Fruit fly (Drosophila melanogaster) whole organism, embryonic: ENCODE measurements around the gene CG14102.

Experiments used
- Antp ChIP-seq: fragments of 200-800 bp; sonication (Bioruptor generic); optimal IDR thresholded peaks from 3 replicates; lab custom pipeline; 2016; ENCODE audit warnings: missing biosample characterization, missing genetic modification characterization
- Awh ChIP-seq: fragments of 200-800 bp; sonication (Bioruptor generic); IDR thresholded peaks from 2 replicates; pipeline ENCODE4, ENCODE4 v1.3.6; 2022; ENCODE audit warnings: missing biosample characterization, missing genetic modification characterization
- CG10431 ChIP-seq: fragments of 200-800 bp; sonication (Bioruptor generic); optimal IDR thresholded peaks from 3 replicates; lab custom pipeline; 2018; ENCODE audit warnings: missing biosample characterization, mild to moderate bottlenecking, missing genetic modification characterization
- CG10654 ChIP-seq: fragments of 200-800 bp; sonication (Bioruptor generic); optimal IDR thresholded peaks from 2 replicates; lab custom pipeline; 2016; ENCODE audit warnings: missing biosample characterization, missing genetic modification characterization
- CG11456 ChIP-seq: fragments of 200-800 bp; sonication (Bioruptor generic); IDR thresholded peaks from 3 replicates; pipeline ENCODE4 v1.3.6; 2022; ENCODE audit warnings: missing biosample characterization, missing genetic modification characterization
- CG11504 ChIP-seq: fragments of 200-800 bp; sonication (Bioruptor generic); optimal IDR thresholded peaks from 3 replicates; lab custom pipeline; 2019; ENCODE audit warnings: missing biosample characterization, mild to moderate bottlenecking, missing genetic modification characterization, moderate library complexity
- CG12071 ChIP-seq: fragments of 200-800 bp; sonication (Bioruptor generic); optimal IDR thresholded peaks from 3 replicates; lab custom pipeline; 2018; ENCODE audit warnings: missing biosample characterization, mild to moderate bottlenecking, missing genetic modification characterization
- CG14050 ChIP-seq: fragments of 200-800 bp; sonication (Bioruptor generic); IDR thresholded peaks from 3 replicates; pipeline ENCODE4 v1.3.6; 2022; ENCODE audit warnings: missing biosample characterization, missing genetic modification characterization
- CG14441 ChIP-seq: fragments of 200-800 bp; sonication (Bioruptor generic); IDR thresholded peaks from 2 replicates; pipeline ENCODE4 v1.3.6; 2022; ENCODE audit warnings: missing biosample characterization, missing genetic modification characterization
- CG15479 ChIP-seq: fragments of 200-800 bp; sonication (Bioruptor generic); optimal IDR thresholded peaks from 3 replicates; lab custom pipeline; 2019; ENCODE audit warnings: missing biosample characterization, mild to moderate bottlenecking, missing genetic modification characterization, moderate library complexity
- CG17328 ChIP-seq: fragments of 200-800 bp; sonication (Bioruptor generic); IDR thresholded peaks from 2 replicates; pipeline ENCODE4 v1.3.6; 2022; ENCODE audit warnings: missing biosample characterization, missing genetic modification characterization
- CG30431 ChIP-seq: fragments of 200-800 bp; sonication (Bioruptor generic); optimal IDR thresholded peaks from 2 replicates; lab custom pipeline; 2017; ENCODE audit warnings: missing biosample characterization, missing genetic modification characterization
- CG32767 ChIP-seq: fragments of 200-800 bp; sonication (Bioruptor generic); IDR thresholded peaks from 2 replicates; pipeline ENCODE4 v1.3.6; 2022; ENCODE audit warnings: missing biosample characterization, missing genetic modification characterization
- CG6654 ChIP-seq: fragments of 200-800 bp; sonication (Bioruptor generic); optimal IDR thresholded peaks from 2 replicates; lab custom pipeline; 2017; ENCODE audit warnings: missing biosample characterization, mild to moderate bottlenecking, missing genetic modification characterization
- CG6791 ChIP-seq: fragments of 200-800 bp; sonication (Bioruptor generic); IDR thresholded peaks from 3 replicates; pipeline ENCODE4 v1.3.6; 2022; ENCODE audit warnings: missing biosample characterization, missing genetic modification characterization; ENCODE audit not compliant: partially characterized antibody
- CG8290 ChIP-seq, 3 experiments: fragments of 200-800 bp; sonication (Bioruptor generic); optimal IDR thresholded peaks; 2 replicates each; lab custom pipeline; 2016 to 2019; ENCODE audit warnings: missing biosample characterization in 3 of 3, missing genetic modification characterization in 3 of 3, mild to moderate bottlenecking in 2 of 3, moderate library complexity in 1 of 3
- CG8388 ChIP-seq: fragments of 200-800 bp; sonication (Bioruptor generic); optimal IDR thresholded peaks from 2 replicates; lab custom pipeline; 2019; ENCODE audit warnings: missing biosample characterization, mild to moderate bottlenecking, missing genetic modification characterization, moderate library complexity
- CG8765 ChIP-seq: fragments of 200-800 bp; sonication (Bioruptor generic); IDR thresholded peaks from 2 replicates; pipeline ENCODE4 v1.3.6; 2022; ENCODE audit warnings: missing biosample characterization, missing genetic modification characterization
- CG9797 ChIP-seq: fragments of 200-800 bp; sonication (Bioruptor generic); optimal IDR thresholded peaks from 3 replicates; lab custom pipeline; 2018; ENCODE audit warnings: missing biosample characterization, mild to moderate bottlenecking, missing genetic modification characterization
- CG9876 ChIP-seq: fragments of 200-800 bp; sonication (Bioruptor generic); optimal IDR thresholded peaks from 2 replicates; lab custom pipeline; 2016; ENCODE audit warnings: missing biosample characterization, missing genetic modification characterization
- Camta ChIP-seq: fragments of 200-800 bp; sonication (Bioruptor generic); optimal IDR thresholded peaks from 2 replicates; lab custom pipeline; 2016; ENCODE audit warnings: missing biosample characterization, missing genetic modification characterization
- Dfd ChIP-seq, 2 experiments: fragments of >200 bp; optimal IDR thresholded peaks; 2 replicates each; lab custom pipeline; 2017; ENCODE audit warnings: missing biosample characterization in 2 of 2, missing genetic modification characterization in 2 of 2
- HLH4C ChIP-seq: fragments of 200-800 bp; sonication (Bioruptor generic); IDR thresholded peaks from 3 replicates; pipeline ENCODE4 v1.3.6; 2022; ENCODE audit warnings: missing biosample characterization, missing genetic modification characterization; ENCODE audit not compliant: partially characterized antibody
- Lhr ChIP-seq: fragments of 200-800 bp; sonication (Bioruptor generic); optimal IDR thresholded peaks from 3 replicates; lab custom pipeline; 2017; ENCODE audit warnings: mild to moderate bottlenecking, missing biosample characterization, missing genetic modification reagents, missing genetic modification characterization
- MBD-R2 ChIP-seq: fragments of 200-800 bp; sonication (Bioruptor generic); IDR thresholded peaks from 2 replicates; pipeline ENCODE4 v1.3.6; 2022; ENCODE audit warnings: missing biosample characterization, missing genetic modification characterization
- Mad ChIP-seq: fragments of 200-800 bp; sonication (Bioruptor generic); optimal IDR thresholded peaks from 2 replicates; lab custom pipeline; 2016; ENCODE audit warnings: missing biosample characterization, missing genetic modification characterization
- Mrtf ChIP-seq: fragments of 200-800 bp; sonication (Bioruptor generic); IDR thresholded peaks from 3 replicates; pipeline ENCODE4 v1.3.6; 2022; ENCODE audit warnings: missing biosample characterization, missing genetic modification characterization
- Optix ChIP-seq: fragments of 200-800 bp; sonication (Bioruptor generic); IDR thresholded peaks from 3 replicates; pipeline ENCODE4 v1.3.6; 2022; ENCODE audit warnings: missing biosample characterization, missing genetic modification characterization
- Scr ChIP-seq: fragments of 200-800 bp; sonication (Bioruptor generic); IDR thresholded peaks from 2 replicates; pipeline ENCODE4 v1.3.6; 2022; ENCODE audit warnings: missing biosample characterization, missing genetic modification characterization; ENCODE audit not compliant: partially characterized antibody
- Sry-β ChIP-seq: fragments of 200-800 bp; sonication (Bioruptor generic); optimal IDR thresholded peaks from 2 replicates; lab custom pipeline; 2018; ENCODE audit warnings: missing biosample characterization, mild to moderate bottlenecking, missing genetic modification characterization, moderate library complexity
- Trl ChIP-seq, 3 experiments: fragments of >200 bp in 2 of 3; fragments of 200-800 bp in 1 of 3; sonication (Bioruptor generic) in 1 of 3; optimal IDR thresholded peaks; 2 replicates in 1 of 3; 3 replicates in 2 of 3; lab custom pipeline; 2016 to 2017; ENCODE audit warnings: missing biosample characterization in 1 of 3, missing genetic modification characterization in 1 of 3
- Xbp1 ChIP-seq: fragments of 200-800 bp; sonication (Bioruptor generic); optimal IDR thresholded peaks from 3 replicates; lab custom pipeline; 2016; ENCODE audit warnings: missing biosample characterization, mild to moderate bottlenecking, missing genetic modification characterization
- ab ChIP-seq: fragments of 200-800 bp; sonication (Bioruptor generic); optimal IDR thresholded peaks from 2 replicates; lab custom pipeline; 2016; ENCODE audit warnings: missing biosample characterization, missing genetic modification characterization
- ac ChIP-seq: fragments of 200-800 bp; sonication (Bioruptor generic); optimal IDR thresholded peaks from 3 replicates; lab custom pipeline; 2017; ENCODE audit warnings: missing biosample characterization, mild to moderate bottlenecking, missing genetic modification characterization
- amos ChIP-seq: fragments of 200-800 bp; sonication (Bioruptor generic); IDR thresholded peaks from 2 replicates; pipeline ENCODE4 v1.3.6; 2022; ENCODE audit warnings: missing biosample characterization, missing genetic modification characterization; ENCODE audit not compliant: partially characterized antibody
- cas ChIP-seq: fragments of 200-800 bp; sonication (Bioruptor generic); IDR thresholded peaks from 2 replicates; pipeline ENCODE4 v1.3.6; 2022; ENCODE audit warnings: missing biosample characterization, missing genetic modification characterization
- dmrt11E ChIP-seq: fragments of 200-800 bp; sonication (Bioruptor generic); optimal IDR thresholded peaks from 3 replicates; lab custom pipeline; 2018; ENCODE audit warnings: missing biosample characterization, mild to moderate bottlenecking, missing genetic modification characterization, moderate library complexity
- fd102C ChIP-seq: fragments of 200-800 bp; sonication (Bioruptor generic); optimal IDR thresholded peaks from 2 replicates; lab custom pipeline; 2018; ENCODE audit warnings: missing biosample characterization, mild to moderate bottlenecking, missing genetic modification characterization, moderate library complexity
- gcm2 ChIP-seq: fragments of 200-800 bp; sonication (Bioruptor generic); optimal IDR thresholded peaks from 2 replicates; lab custom pipeline; 2016; ENCODE audit warnings: missing biosample characterization, missing genetic modification characterization
- h ChIP-seq: fragments of >200 bp; optimal IDR thresholded peaks from 2 replicates; lab custom pipeline; 2017
- jing ChIP-seq: fragments of 200-800 bp; sonication (Bioruptor generic); optimal IDR thresholded peaks from 2 replicates; lab custom pipeline; 2018; ENCODE audit warnings: missing biosample characterization, mild to moderate bottlenecking, missing genetic modification characterization
- lmd ChIP-seq: fragments of 200-800 bp; sonication (Bioruptor generic); IDR thresholded peaks from 2 replicates; pipeline ENCODE4 v1.3.6; 2022; ENCODE audit warnings: missing biosample characterization, missing genetic modification characterization
- nau ChIP-seq: fragments of 200-800 bp; sonication (Bioruptor generic); optimal IDR thresholded peaks from 3 replicates; lab custom pipeline; 2017; ENCODE audit warnings: missing biosample characterization, mild to moderate bottlenecking, missing genetic modification characterization, missing genetic modification reagents
- nmo ChIP-seq: fragments of 200-800 bp; sonication (Bioruptor generic); optimal IDR thresholded peaks from 2 replicates; lab custom pipeline; 2018; ENCODE audit warnings: missing biosample characterization, mild to moderate bottlenecking, missing genetic modification characterization, moderate library complexity
- oc ChIP-seq: fragments of 200-800 bp; sonication (Bioruptor generic); optimal IDR thresholded peaks from 2 replicates; lab custom pipeline; 2018; ENCODE audit warnings: missing biosample characterization, mild to moderate bottlenecking, missing genetic modification characterization, moderate library complexity
- rib ChIP-seq: fragments of 200-800 bp; sonication (Bioruptor generic); IDR thresholded peaks from 2 replicates; pipeline ENCODE4 v1.3.6; 2022; ENCODE audit warnings: missing biosample characterization, missing genetic modification characterization
- slou ChIP-seq: fragments of 200-800 bp; sonication (Bioruptor generic); optimal IDR thresholded peaks from 3 replicates; lab custom pipeline; 2016; ENCODE audit warnings: missing biosample characterization, missing genetic modification characterization
- so ChIP-seq: fragments of 200-800 bp; sonication (Bioruptor generic); IDR thresholded peaks from 3 replicates; pipeline ENCODE4 v1.3.6; 2022; ENCODE audit warnings: missing biosample characterization, missing genetic modification characterization
- tgo ChIP-seq: fragments of 200-800 bp; sonication (Bioruptor generic); IDR thresholded peaks from 3 replicates; pipeline ENCODE4 v1.3.6; 2022; ENCODE audit warnings: missing biosample characterization, missing genetic modification characterization
- usp ChIP-seq: fragments of >200 bp; optimal IDR thresholded peaks from 2 replicates; lab custom pipeline; 2017; ENCODE audit warnings: missing biosample characterization, missing genetic modification characterization
- vvl ChIP-seq: fragments of 200-800 bp; sonication (Bioruptor generic); IDR thresholded peaks from 2 replicates; pipeline ENCODE4 v1.3.6; 2022; ENCODE audit warnings: missing biosample characterization, missing genetic modification characterization
- zen ChIP-seq: fragments of 200-800 bp; sonication (Bioruptor generic); optimal IDR thresholded peaks from 3 replicates; lab custom pipeline; 2018; ENCODE audit warnings: missing biosample characterization, mild to moderate bottlenecking, missing genetic modification characterization, moderate library complexity

The CG14102 gene

DNA sequence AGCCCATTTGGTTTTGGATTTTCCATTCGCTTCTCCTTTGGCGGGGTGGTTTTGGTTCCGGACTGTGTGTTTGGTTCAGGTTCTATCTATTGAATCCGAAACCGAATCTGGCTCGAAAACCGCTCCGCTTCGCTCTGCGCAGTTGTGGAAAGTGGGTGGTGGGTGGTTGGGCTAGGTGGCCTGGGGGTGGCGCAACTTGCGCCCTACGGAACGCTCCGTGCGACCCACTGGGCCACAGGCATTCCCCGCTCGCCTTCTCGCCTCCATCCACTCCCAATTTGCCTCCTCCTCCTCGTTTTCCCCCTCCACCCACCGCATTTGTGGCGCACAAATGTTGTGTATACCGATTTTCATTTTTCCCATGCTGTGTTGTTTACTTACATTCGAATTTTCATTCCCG, 17.6 kb upstream of the CG14102 start (continued):
- TF ChIP-seq fd102C = no peak
- TF ChIP-seq CG17328 (GFP tag; lab: Robert Waterston, UW) = no peak
- TF ChIP-seq Trl (optimal IDR thresholded peaks at IDR 0.05; lab: Kevin White, UChicago) = no peak
- TF ChIP-seq Trl (GFP tag; optimal IDR thresholded peaks at IDR 0.05; lab: Kevin White, UChicago) = no peak
- TF ChIP-seq cas (GFP tag; lab: Robert Waterston, UW) = no peak
- TF ChIP-seq CG30431 (GFP tag; lab: Kevin White, UChicago) = no peak
- TF ChIP-seq CG9797 (GFP tag; lab: Kevin White, UChicago) = no peak
- TF ChIP-seq Antp = no peak
- no peak for TF ChIP-seq Dfd (GFP tag; optimal IDR thresholded peaks at IDR 0.05; lab: Kevin White, UChicago)
- TF ChIP-seq ab (GFP tag; lab: Kevin White, UChicago) = no peak
- TF ChIP-seq gcm2 (GFP tag; lab: Kevin White, UChicago) = no peak
- TF ChIP-seq oc (tag; lab: Kevin White, UChicago) = no peak
- no peak for TF ChIP-seq nmo (GFP tag; lab: Kevin White, UChicago)
- TF ChIP-seq CG32767 (GFP tag; lab: Robert Waterston, UW) = peak; percentile 80
- TF ChIP-seq Optix (GFP tag; lab: Robert Waterston, UW) = no peak
- no peak for TF ChIP-seq Sry-β (GFP tag; lab: Kevin White, UChicago)
- TF ChIP-seq Lhr (GFP tag; lab: Kevin White, UChicago) = no peak
- TF ChIP-seq usp = no peak
- no peak for TF ChIP-seq slou (GFP tag; lab: Kevin White, UChicago)
- TF ChIP-seq CG10431 (GFP tag; lab: Kevin White, UChicago) = no peak
- no peak for TF ChIP-seq CG6791 (GFP tag; lab: Robert Waterston, UW)
- peak; percentile 20; the same call in 1 of the 3 replicates for TF ChIP-seq HLH4C
- no peak for TF ChIP-seq Awh (GFP tag; lab: Robert Waterston, UW)
- TF ChIP-seq h (lab: Kevin White, UChicago) = no peak
- no peak for TF ChIP-seq dmrt11E (tag; lab: Kevin White, UChicago)
- TF ChIP-seq amos = peak; percentile 37; the same call in 1 of the 2 replicates
- no peak for TF ChIP-seq nau (GFP tag; lab: Kevin White, UChicago)
- no peak for TF ChIP-seq lmd (GFP tag; lab: Robert Waterston, UW)
- no peak for TF ChIP-seq CG11456 (GFP tag; lab: Robert Waterston, UW)
- no peak for TF ChIP-seq jing (GFP tag; lab: Kevin White, UChicago)
- TF ChIP-seq ac = no peak
- TF ChIP-seq Camta (GFP tag; lab: Kevin White, UChicago) = no peak
- no peak for TF ChIP-seq Mrtf (GFP tag; lab: Robert Waterston, UW)
- TF ChIP-seq CG14441 (GFP tag; lab: Robert Waterston, UW) = no peak
- no peak for TF ChIP-seq CG8765
- TF ChIP-seq CG8290 (GFP tag; optimal IDR thresholded peaks at IDR 0.05; lab: Kevin White, UChicago) = no peak
- TF ChIP-seq CG8290 (tag; optimal IDR thresholded peaks at IDR 0.05; lab: Kevin White, UChicago) = no peak
- TF ChIP-seq CG9876 = no peak
- TF ChIP-seq CG14050 (GFP tag; lab: Robert Waterston, UW) = no peak
- TF ChIP-seq tgo = no peak
- TF ChIP-seq Scr (GFP tag; lab: Robert Waterston, UW) = no peak
- no peak for TF ChIP-seq CG12071
- TF ChIP-seq rib = no peak
- TF ChIP-seq CG8388 (GFP tag; lab: Kevin White, UChicago) = no peak
- no peak for TF ChIP-seq zen (tag; lab: Kevin White, UChicago)
- 0 out of 3 replicates have a peak, but pooled peaks have one; percentile 12 for TF ChIP-seq so (GFP tag; lab: Robert Waterston, UW)
- no peak for TF ChIP-seq Xbp1 (GFP tag; lab: Kevin White, UChicago)
- no peak for TF ChIP-seq vvl (GFP tag; lab: Robert Waterston, UW)
- TF ChIP-seq Mad (GFP tag; lab: Kevin White, UChicago) = no peak
- TF ChIP-seq CG11504 = no peak
- TF ChIP-seq CG15479 (GFP tag; lab: Kevin White, UChicago) = no peak
- no peak for TF ChIP-seq CG10654 (GFP tag; lab: Kevin White, UChicago)
- TF ChIP-seq CG6654 = no peak
- TF ChIP-seq MBD-R2 (GFP tag; lab: Robert Waterston, UW) = peak; percentile 10; the same call in 1 of the 2 replicates
